Fruit fly (Drosophila melanogaster): ENCODE results near the gene IPIP.

The IPIP gene

DNA sequence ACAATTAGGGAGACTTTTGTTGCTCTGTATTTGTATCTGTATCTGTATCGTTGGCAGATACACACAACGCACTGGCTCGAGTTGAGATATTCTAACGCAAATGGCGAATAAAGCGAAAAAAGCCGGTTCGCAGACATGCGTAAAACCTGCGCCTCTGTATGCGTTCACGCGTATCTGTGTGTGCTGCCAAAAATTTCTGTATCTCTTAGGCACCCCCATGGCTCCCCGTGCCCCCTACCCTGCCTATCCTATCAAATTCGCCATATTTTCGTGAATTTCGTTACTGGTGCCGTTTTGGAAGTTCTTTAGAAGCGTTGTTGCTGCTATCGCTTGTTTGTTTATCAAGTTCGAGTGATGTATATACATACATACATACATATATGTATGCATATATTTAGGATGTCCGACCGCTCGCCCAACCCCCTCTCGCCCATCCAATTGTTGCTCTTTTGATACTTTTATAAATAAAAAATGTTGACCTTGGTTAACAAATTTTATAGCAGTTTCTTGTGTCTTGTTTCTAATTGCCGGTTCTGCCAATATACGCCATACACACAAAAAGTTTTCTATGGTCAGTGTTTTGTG lies 38.0 kb downstream of the IPIP start (continued):
- peak; percentile 90 for TF ChIP-seq CG10543 (GFP tag; optimal IDR thresholded peaks at IDR 0.05)
- peak; percentile 20; the same call in 1 of the 3 replicates for TF ChIP-seq CG34422 (GFP tag; IDR thresholded peaks at IDR 0.05)
- TF ChIP-seq tna (GFP tag; IDR thresholded peaks at IDR 0.05; ENCODE audit: partially characterized antibody): no peak
- TF ChIP-seq cg (GFP tag; optimal IDR thresholded peaks at IDR 0.05): peak; percentile 27
- TF ChIP-seq nmo (GFP tag; optimal IDR thresholded peaks at IDR 0.05): no peak
- TF ChIP-seq mirr (GFP tag; optimal IDR thresholded peaks at IDR 0.05): peak; percentile 68
- TF ChIP-seq CG42726 (GFP tag; IDR thresholded peaks at IDR 0.05; ENCODE audit: partially characterized antibody): peak; percentile 71
- TF ChIP-seq Atf-2 (GFP tag; optimal IDR thresholded peaks at IDR 0.05): no peak
- TF ChIP-seq CG1602 (GFP tag; optimal IDR thresholded peaks at IDR 0.05): no peak
- no peak for TF ChIP-seq CG9876 (GFP tag; optimal IDR thresholded peaks at IDR 0.05)
- no peak for TF ChIP-seq Ets97D (GFP tag; optimal IDR thresholded peaks at IDR 0.05)
- TF ChIP-seq Awh (GFP tag; IDR thresholded peaks at IDR 0.05): no peak
- peak; percentile 24 for TF ChIP-seq lab (GFP tag; optimal IDR thresholded peaks at IDR 0.05)
- peak; percentile 10 for TF ChIP-seq ftz-f1 (GFP tag; optimal IDR thresholded peaks at IDR 0.05)
- peak; percentile 20 for TF ChIP-seq CG13624 (GFP tag; optimal IDR thresholded peaks at IDR 0.05)
- no peak for TF ChIP-seq CG14441 (GFP tag; IDR thresholded peaks at IDR 0.05)
- peak; percentile 60 for TF ChIP-seq cwo (GFP tag; optimal IDR thresholded peaks at IDR 0.05)
- peak; percentile 36; the same call in 1 of the 2 replicates for TF ChIP-seq vvl (GFP tag; IDR thresholded peaks at IDR 0.05)
- TF ChIP-seq so (GFP tag; IDR thresholded peaks at IDR 0.05): 0 out of 3 replicates have a peak, but pooled peaks have one; percentile 33
- TF ChIP-seq CG18599 (GFP tag; optimal IDR thresholded peaks at IDR 0.05): peak; percentile 50
- TF ChIP-seq Antp (GFP tag; optimal IDR thresholded peaks at IDR 0.05): no peak
- no peak for TF ChIP-seq CG10267 (tag; optimal IDR thresholded peaks at IDR 0.05)
- TF ChIP-seq B-H2 (GFP tag; optimal IDR thresholded peaks at IDR 0.05): peak; percentile 79
- TF ChIP-seq br (optimal IDR thresholded peaks at IDR 0.05): no peak
- TF ChIP-seq inv (GFP tag; IDR thresholded peaks at IDR 0.05; ENCODE audit: partially characterized antibody): no peak; the same call in 1 of the 2 replicates
- TF ChIP-seq Adf1 (GFP tag; IDR thresholded peaks at IDR 0.05): peak; percentile 85
- no peak for TF ChIP-seq tll (GFP tag; optimal IDR thresholded peaks at IDR 0.05)
- no peak for TF ChIP-seq Sin3A (optimal IDR thresholded peaks at IDR 0.05)
- TF ChIP-seq TFAM (GFP tag; optimal IDR thresholded peaks at IDR 0.05): no peak
- no peak for TF ChIP-seq CG33557 (GFP tag; optimal IDR thresholded peaks at IDR 0.05)
- no peak for TF ChIP-seq gem (tag; optimal IDR thresholded peaks at IDR 0.05)
- TF ChIP-seq CG7786 (GFP tag; optimal IDR thresholded peaks at IDR 0.05): no peak
- TF ChIP-seq CG12071 (GFP tag; optimal IDR thresholded peaks at IDR 0.05): no peak
- no peak for TF ChIP-seq luna (GFP tag; optimal IDR thresholded peaks at IDR 0.05)
- TF ChIP-seq CG9932 (GFP tag; IDR thresholded peaks at IDR 0.05): peak; percentile 59; the same call in 1 of the 2 replicates
- TF ChIP-seq NFAT (GFP tag; IDR thresholded peaks at IDR 0.05): peak; percentile 48; the same call in 1 of the 2 replicates
- no peak for TF ChIP-seq sisA (GFP tag; IDR thresholded peaks at IDR 0.05)
- no peak for TF ChIP-seq repo (GFP tag; optimal IDR thresholded peaks at IDR 0.05)
- TF ChIP-seq Dp (GFP tag; optimal IDR thresholded peaks at IDR 0.05): no peak
- peak; percentile 42 for TF ChIP-seq exex (tag; optimal IDR thresholded peaks at IDR 0.05)
- no peak for TF ChIP-seq CG8290 (GFP tag; optimal IDR thresholded peaks at IDR 0.05)
- peak in 1 of 2 experiments; percentile 10 for TF ChIP-seq CG8290 (tag; optimal IDR thresholded peaks at IDR 0.05)
- peak; percentile 80 for TF ChIP-seq crol (GFP tag; IDR thresholded peaks at IDR 0.05)
- TF ChIP-seq CG15514 (GFP tag; optimal IDR thresholded peaks at IDR 0.05): peak; percentile 21
- no peak for TF ChIP-seq jigr1 (GFP tag; IDR thresholded peaks at IDR 0.05)
- no peak for TF ChIP-seq Sry-δ (GFP tag; optimal IDR thresholded peaks at IDR 0.05)
- TF ChIP-seq z (GFP tag; IDR thresholded peaks at IDR 0.05): 0 out of 3 replicates have a peak, but pooled peaks have one; percentile 20
- TF ChIP-seq CG6175 (GFP tag; IDR thresholded peaks at IDR 0.05): 0 out of 3 replicates have a peak, but pooled peaks have one; percentile 34
- no peak for TF ChIP-seq CG1233 (GFP tag; optimal IDR thresholded peaks at IDR 0.05)
- no peak for TF ChIP-seq CG7556 (GFP tag; optimal IDR thresholded peaks at IDR 0.05)
